Worm (Caenorhabditis elegans): ENCODE measurements around the gene Y52E8A.2.

DNA sequence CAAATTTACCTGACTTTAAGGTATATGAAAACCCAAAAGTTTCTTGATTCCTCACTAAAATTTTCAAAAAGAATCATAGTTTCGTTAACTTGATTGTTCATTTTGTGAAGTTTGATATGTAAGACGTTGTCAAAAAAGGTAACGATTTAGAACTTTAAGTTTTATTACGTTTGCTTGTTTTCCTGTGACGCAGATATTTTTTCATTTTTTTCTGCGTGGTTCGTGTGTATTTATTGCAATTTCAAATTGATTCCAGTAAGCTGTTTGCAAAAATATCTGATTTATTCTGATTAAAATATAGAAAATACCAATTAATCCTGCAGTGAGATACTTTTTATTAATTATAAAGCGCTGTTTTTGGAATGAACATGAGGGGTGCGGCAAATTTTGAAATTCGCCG, 4.6 kb upstream of the Y52E8A.2 start, which contains the start of gene srw-40:
- TF ChIP-seq blmp-1 (tag; optimal IDR thresholded peaks at IDR 0.05), result no peak
- TF ChIP-seq nhr-28 (tag; optimal IDR thresholded peaks at IDR 0.05), result no peak
- no peak for TF ChIP-seq lin-13 (tag; optimal IDR thresholded peaks at IDR 0.05)
- no peak for TF ChIP-seq drap-1 (GFP tag; optimal IDR thresholded peaks at IDR 0.05)
- no peak for TF ChIP-seq sem-2 (GFP tag; optimal IDR thresholded peaks at IDR 0.05)
- no peak for TF ChIP-seq nhr-12 (tag; optimal IDR thresholded peaks at IDR 0.05)
- TF ChIP-seq mls-2 (tag; optimal IDR thresholded peaks at IDR 0.05), result no peak
- no peak for TF ChIP-seq mep-1 (tag; optimal IDR thresholded peaks at IDR 0.05)
- TF ChIP-seq elt-3 (tag; optimal IDR thresholded peaks at IDR 0.05), result no peak
- TF ChIP-seq sptf-1 (tag; optimal IDR thresholded peaks at IDR 0.05), result no peak
- TF ChIP-seq tbx-8 (GFP tag; optimal IDR thresholded peaks at IDR 0.05), result no peak
- TF ChIP-seq unc-39 (tag; optimal IDR thresholded peaks at IDR 0.05), result no peak
